Fruit fly (Drosophila melanogaster) whole organism, pupa: ENCODE results near the gene CG12502.

Source experiments
- CG10348 ChIP-seq: fragments of 200-800 bp; sonication (Bioruptor generic); IDR thresholded peaks from 2 replicates; pipeline ENCODE4 v1.3.6; 2022; ENCODE audit warnings: missing biosample characterization, missing genetic modification characterization
- CG12605 ChIP-seq: fragments of 200-800 bp; sonication (Bioruptor generic); IDR thresholded peaks from 2 replicates; pipeline ENCODE4 v1.3.6; 2022; ENCODE audit warnings: missing biosample characterization, missing genetic modification characterization
- CG13204 ChIP-seq: fragments of 200-800 bp; sonication (Bioruptor generic); optimal IDR thresholded peaks from 2 replicates; lab custom pipeline; 2018; ENCODE audit warnings: missing biosample characterization, mild to moderate bottlenecking, missing genetic modification characterization, moderate library complexity
- CG14655 ChIP-seq: fragments of 200-800 bp; sonication (Bioruptor generic); optimal IDR thresholded peaks from 3 replicates; lab custom pipeline; 2017; ENCODE audit warnings: mild to moderate bottlenecking, missing biosample characterization, missing genetic modification reagents, missing genetic modification characterization
- CG15710 ChIP-seq: fragments of 200-800 bp; sonication (Bioruptor generic); optimal IDR thresholded peaks from 2 replicates; lab custom pipeline; 2018; ENCODE audit warnings: missing biosample characterization, mild to moderate bottlenecking, missing genetic modification characterization, moderate library complexity
- CG17806 ChIP-seq: fragments of 200-800 bp; sonication (Bioruptor generic); optimal IDR thresholded peaks from 2 replicates; lab custom pipeline; 2018; ENCODE audit warnings: missing biosample characterization, mild to moderate bottlenecking, missing genetic modification characterization, moderate library complexity
- CG32121 ChIP-seq: fragments of 200-800 bp; sonication (Bioruptor generic); IDR thresholded peaks from 2 replicates; pipeline ENCODE4 v1.3.6; 2022; ENCODE audit warnings: missing biosample characterization, missing genetic modification characterization
- CG34367 ChIP-seq: fragments of 200-800 bp; sonication (Bioruptor generic); optimal IDR thresholded peaks from 2 replicates; lab custom pipeline; 2018; ENCODE audit warnings: missing biosample characterization, mild to moderate bottlenecking, missing genetic modification characterization
- CG4496 ChIP-seq: fragments of 200-800 bp; sonication (Bioruptor generic); IDR thresholded peaks from 3 replicates; pipeline ENCODE4 v1.3.6; 2022; ENCODE audit warnings: missing biosample characterization, missing genetic modification characterization
- CG8159 ChIP-seq: fragments of 200-800 bp; sonication (Bioruptor generic); optimal IDR thresholded peaks from 3 replicates; lab custom pipeline; 2018; ENCODE audit warnings: missing biosample characterization, mild to moderate bottlenecking, missing genetic modification characterization, moderate library complexity
- CG8301 ChIP-seq: fragments of 200-800 bp; sonication (Bioruptor generic); optimal IDR thresholded peaks from 2 replicates; lab custom pipeline; 2018; ENCODE audit warnings: missing biosample characterization, mild to moderate bottlenecking, missing genetic modification characterization
- CG9948 ChIP-seq: fragments of 200-800 bp; sonication (Bioruptor generic); optimal IDR thresholded peaks from 2 replicates; lab custom pipeline; 2018; ENCODE audit warnings: missing biosample characterization, mild to moderate bottlenecking, missing genetic modification characterization, moderate library complexity
- D1 ChIP-seq: fragments of 200-800 bp; sonication (Bioruptor generic); optimal IDR thresholded peaks from 2 replicates; lab custom pipeline; 2018; ENCODE audit warnings: missing biosample characterization, mild to moderate bottlenecking, missing genetic modification characterization, moderate library complexity
- EcR ChIP-seq: fragments of 200-800 bp; sonication (Bioruptor generic); optimal IDR thresholded peaks from 3 replicates; lab custom pipeline; 2019; ENCODE audit warnings: missing biosample characterization, missing genetic modification characterization, mild to moderate bottlenecking, moderate library complexity, missing genetic modification reagents
- Ets98B ChIP-seq: fragments of 200-800 bp; sonication (Bioruptor generic); IDR thresholded peaks from 2 replicates; pipeline ENCODE4 v1.3.6; 2022; ENCODE audit warnings: missing biosample characterization, missing genetic modification characterization
- Pif1A ChIP-seq: fragments of 200-800 bp; sonication (Bioruptor generic); optimal IDR thresholded peaks from 3 replicates; lab custom pipeline; 2016; ENCODE audit warnings: missing biosample characterization, missing genetic modification characterization
- Pif1B ChIP-seq: fragments of 200-800 bp; sonication (Bioruptor generic); optimal IDR thresholded peaks from 3 replicates; lab custom pipeline; 2016; ENCODE audit warnings: missing biosample characterization, missing genetic modification characterization
- Snoo ChIP-seq: fragments of 200-800 bp; sonication (Bioruptor generic); optimal IDR thresholded peaks from 3 replicates; lab custom pipeline; 2017; ENCODE audit warnings: missing biosample characterization, mild to moderate bottlenecking, missing genetic modification characterization, inconsistent platforms
- fd96Ca ChIP-seq: fragments of 200-800 bp; sonication (Bioruptor generic); IDR thresholded peaks from 3 replicates; pipeline ENCODE4 v1.3.6; 2022; ENCODE audit warnings: missing biosample characterization, missing genetic modification characterization
- gl ChIP-seq: fragments of 200-800 bp; sonication (Bioruptor generic); optimal IDR thresholded peaks from 2 replicates; lab custom pipeline; 2018; ENCODE audit warnings: missing biosample characterization, mild to moderate bottlenecking, missing genetic modification characterization
- rn ChIP-seq: fragments of 200-800 bp; sonication (Bioruptor generic); IDR thresholded peaks from 2 replicates; pipeline ENCODE4 v1.3.6; 2022; ENCODE audit warnings: missing biosample characterization, missing genetic modification characterization

The CG12502 gene

DNA sequence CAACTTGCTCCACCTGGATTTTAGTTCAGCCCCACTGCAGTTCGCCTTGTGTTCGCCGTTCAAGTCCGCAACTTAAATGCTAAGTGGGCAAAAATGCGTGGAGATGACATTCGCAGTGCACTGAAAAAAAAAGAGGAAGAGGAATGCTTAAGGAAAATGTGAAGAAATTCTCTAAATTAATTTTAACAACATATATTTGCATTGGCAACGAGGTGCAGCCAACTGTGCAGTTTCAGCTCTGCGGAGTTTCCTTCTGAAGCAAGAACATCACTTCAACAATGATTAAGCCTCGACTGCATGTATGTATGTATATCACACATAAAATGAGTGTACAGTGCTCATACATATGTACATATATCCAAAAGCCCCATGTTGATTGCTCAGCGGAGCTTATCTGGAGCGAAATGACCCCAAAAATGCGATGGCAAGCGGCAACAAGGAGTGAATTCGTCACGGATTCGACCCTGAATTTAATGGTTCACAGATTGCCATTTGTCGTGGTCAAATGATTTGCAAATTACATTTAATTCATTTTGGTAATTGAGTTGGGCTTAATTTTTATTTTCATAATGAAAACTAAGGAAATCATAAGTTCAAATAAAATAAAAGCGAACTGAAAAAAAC, 44.1 kb upstream of the CG12502 start:
- no peak for TF ChIP-seq Snoo
- no peak for TF ChIP-seq CG14655 (GFP tag; lab: Kevin White, UChicago)
- no peak for TF ChIP-seq D1 (tag; lab: Kevin White, UChicago)
- TF ChIP-seq gl (tag; lab: Kevin White, UChicago): no peak
- TF ChIP-seq CG12605 (GFP tag; lab: Robert Waterston, UW): no peak
- TF ChIP-seq CG10348: no peak
- TF ChIP-seq CG32121 (GFP tag; lab: Robert Waterston, UW): no peak
- TF ChIP-seq CG13204 (GFP tag; lab: Kevin White, UChicago): no peak
- TF ChIP-seq CG9948 (tag; lab: Kevin White, UChicago): peak; percentile 1
- no peak for TF ChIP-seq CG8159 (tag; lab: Kevin White, UChicago)
- TF ChIP-seq CG34367: no peak
- no peak for TF ChIP-seq CG17806 (tag; lab: Kevin White, UChicago)
- TF ChIP-seq Ets98B (GFP tag; lab: Robert Waterston, UW): peak; percentile 38
- TF ChIP-seq CG8301 (tag; lab: Kevin White, UChicago): no peak
- 0 out of 2 replicates have a peak, but pooled peaks have one; percentile 18 for TF ChIP-seq rn
- TF ChIP-seq CG4496 (GFP tag; lab: Robert Waterston, UW): peak; percentile 19; the same call in 1 of the 3 replicates
- no peak for TF ChIP-seq Pif1A
- no peak for TF ChIP-seq CG15710 (tag; lab: Kevin White, UChicago)
- TF ChIP-seq fd96Ca (GFP tag; lab: Robert Waterston, UW): peak; percentile 37; the same call in 1 of the 3 replicates
- no peak for TF ChIP-seq Pif1B
- TF ChIP-seq EcR: no peak

DNA sequence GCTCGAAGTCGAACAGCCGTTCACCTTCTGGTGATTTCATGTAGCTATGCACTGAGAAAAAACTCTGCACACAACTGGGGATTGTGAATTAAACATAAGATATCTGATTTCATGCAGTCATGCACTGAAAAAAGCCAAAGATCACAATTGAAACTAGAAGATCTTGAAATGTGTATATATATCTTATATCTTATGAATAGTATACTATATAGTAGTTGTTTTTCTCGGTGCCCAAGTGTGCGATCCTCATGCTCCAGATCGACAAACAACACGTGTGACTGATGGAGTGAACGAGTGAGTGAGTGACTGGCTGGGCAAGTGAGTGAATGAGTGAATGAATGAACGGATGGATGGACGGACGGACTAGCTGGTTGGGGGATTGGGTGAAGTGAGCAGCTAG, 43.2 kb upstream of the CG12502 start:
- no peak for TF ChIP-seq CG10348
- TF ChIP-seq CG15710 (tag; lab: Kevin White, UChicago): peak; percentile 71
- TF ChIP-seq Ets98B (GFP tag; lab: Robert Waterston, UW): peak; percentile 66
- peak; percentile 81; the same call in 2 of the 3 replicates for TF ChIP-seq fd96Ca (GFP tag; lab: Robert Waterston, UW)
- TF ChIP-seq Pif1B: peak; percentile 82
- TF ChIP-seq rn: peak; percentile 57
- TF ChIP-seq CG8159 (tag; lab: Kevin White, UChicago): peak; percentile 89
- peak; percentile 46; the same call in 1 of the 2 replicates for TF ChIP-seq CG32121 (GFP tag; lab: Robert Waterston, UW)
- peak; percentile 66 for TF ChIP-seq D1 (tag; lab: Kevin White, UChicago)
- peak; percentile 67 for TF ChIP-seq CG34367
- peak; percentile 75 for TF ChIP-seq EcR
- TF ChIP-seq gl (tag; lab: Kevin White, UChicago): peak; percentile 67
- TF ChIP-seq CG14655 (GFP tag; lab: Kevin White, UChicago): peak; percentile 85
- peak; percentile 69; the same call in 1 of the 2 replicates for TF ChIP-seq CG12605 (GFP tag; lab: Robert Waterston, UW)
- TF ChIP-seq CG8301 (tag; lab: Kevin White, UChicago): peak; percentile 76
- TF ChIP-seq CG9948 (tag; lab: Kevin White, UChicago): peak; percentile 83
- TF ChIP-seq CG4496 (GFP tag; lab: Robert Waterston, UW): peak; percentile 80
- peak; percentile 86 for TF ChIP-seq Snoo
- peak; percentile 90 for TF ChIP-seq CG17806 (tag; lab: Kevin White, UChicago)
- TF ChIP-seq Pif1A: peak; percentile 78
- TF ChIP-seq CG13204 (GFP tag; lab: Kevin White, UChicago): peak; percentile 11

DNA sequence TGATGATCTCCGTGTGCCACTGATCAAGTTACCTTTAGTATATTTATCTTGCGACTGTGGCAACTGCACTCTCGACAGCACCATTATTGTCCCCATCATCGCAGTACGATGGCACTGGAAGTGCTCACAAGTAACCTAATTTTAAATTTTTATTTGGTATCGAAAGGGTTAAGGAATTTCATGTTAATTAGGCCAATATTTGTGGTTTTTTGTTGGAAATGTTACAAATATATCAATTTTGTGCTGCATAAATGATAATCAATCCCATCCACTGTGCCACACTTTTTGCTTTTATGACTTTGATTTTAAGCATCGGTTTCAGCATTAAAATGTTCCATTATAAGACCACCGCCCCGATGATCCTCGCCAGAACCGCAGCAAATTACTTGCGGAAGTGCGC, 42.6 kb upstream of the CG12502 start:
- TF ChIP-seq CG8301 (tag; lab: Kevin White, UChicago): peak; percentile 61
- peak; percentile 70 for TF ChIP-seq CG14655 (GFP tag; lab: Kevin White, UChicago)
- TF ChIP-seq EcR: no peak
- peak; percentile 70 for TF ChIP-seq CG4496 (GFP tag; lab: Robert Waterston, UW)
- TF ChIP-seq fd96Ca (GFP tag; lab: Robert Waterston, UW): peak; percentile 61
- TF ChIP-seq CG13204 (GFP tag; lab: Kevin White, UChicago): no peak
- TF ChIP-seq Snoo: peak; percentile 67
- no peak for TF ChIP-seq CG10348
- TF ChIP-seq Pif1B: peak; percentile 70
- peak; percentile 78 for TF ChIP-seq CG17806 (tag; lab: Kevin White, UChicago)
- peak; percentile 64 for TF ChIP-seq CG34367
- TF ChIP-seq rn: no peak
- peak; percentile 82 for TF ChIP-seq CG8159 (tag; lab: Kevin White, UChicago)
- TF ChIP-seq D1 (tag; lab: Kevin White, UChicago): peak; percentile 53
- no peak for TF ChIP-seq Ets98B (GFP tag; lab: Robert Waterston, UW)
- TF ChIP-seq gl (tag; lab: Kevin White, UChicago): peak; percentile 56
- TF ChIP-seq CG12605 (GFP tag; lab: Robert Waterston, UW): 0 out of 2 replicates have a peak, but pooled peaks have one; percentile 45
- peak; percentile 61 for TF ChIP-seq Pif1A
- peak; percentile 70 for TF ChIP-seq CG9948 (tag; lab: Kevin White, UChicago)
- peak; percentile 77 for TF ChIP-seq CG15710 (tag; lab: Kevin White, UChicago)
- TF ChIP-seq CG32121 (GFP tag; lab: Robert Waterston, UW): no peak
- TF ChIP-seq, all 21 proteins: peak for 15

DNA sequence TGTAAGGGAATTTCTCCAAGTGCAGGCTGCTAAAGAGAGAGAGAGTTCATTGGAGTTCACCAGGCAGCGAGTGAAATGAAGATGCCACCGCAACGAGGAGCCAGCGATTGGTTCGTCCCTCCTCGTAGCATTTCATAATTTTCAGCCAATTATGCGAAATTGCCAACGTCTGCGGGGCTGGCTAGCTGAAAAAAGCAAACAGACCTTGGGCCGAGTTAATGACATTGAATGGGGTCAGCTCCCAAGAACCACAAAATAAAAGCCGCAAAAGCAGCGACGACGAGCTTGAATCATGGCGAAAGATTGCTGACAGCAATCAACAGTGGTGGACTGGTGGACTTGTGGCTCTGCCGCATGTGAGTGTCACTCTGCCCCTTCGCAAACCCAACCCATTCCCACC, 41.6 kb upstream of the CG12502 start:
- TF ChIP-seq Snoo (no peak), Ets98B (GFP tag; lab: Robert Waterston, UW) (no peak), rn (no peak), gl (tag; lab: Kevin White, UChicago) (no peak), Pif1A (no peak), EcR (peak; percentile 90), CG17806 (tag; lab: Kevin White, UChicago) (no peak)

DNA sequence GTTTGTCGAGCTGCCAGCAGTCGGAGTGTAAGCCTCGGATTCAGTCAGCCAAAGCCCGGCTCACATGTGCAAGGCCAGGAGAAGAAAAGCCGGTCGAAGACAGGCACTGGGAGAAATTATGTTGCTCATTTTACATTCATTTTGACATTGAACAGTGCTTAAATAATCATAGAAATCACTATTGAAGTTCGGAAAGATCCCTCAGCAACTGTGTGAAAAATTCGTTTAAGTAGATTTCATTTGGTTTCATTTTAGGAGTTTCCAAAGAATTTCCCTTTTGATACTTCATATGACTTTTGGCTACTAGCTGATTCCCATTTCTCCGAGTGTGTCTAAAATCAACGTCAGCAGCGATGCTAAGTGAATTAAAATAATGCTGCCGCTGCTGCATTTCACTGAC, 40.8 kb upstream of the CG12502 start:
- TF ChIP-seq CG8301 (tag; lab: Kevin White, UChicago) (peak; percentile 86), CG15710 (tag; lab: Kevin White, UChicago) (peak; percentile 61), CG13204 (GFP tag; lab: Kevin White, UChicago) (no peak), rn (peak; percentile 70), CG10348 (no peak), CG4496 (GFP tag; lab: Robert Waterston, UW) (peak; percentile 76), CG17806 (tag; lab: Kevin White, UChicago) (peak; percentile 57), Pif1A (peak; percentile 80), fd96Ca (GFP tag; lab: Robert Waterston, UW) (peak; percentile 81), CG14655 (GFP tag; lab: Kevin White, UChicago) (peak; percentile 87), gl (tag; lab: Kevin White, UChicago) (peak; percentile 58), Snoo (peak; percentile 62), CG12605 (GFP tag; lab: Robert Waterston, UW) (peak; percentile 70), D1 (tag; lab: Kevin White, UChicago) (no peak), CG9948 (tag; lab: Kevin White, UChicago) (peak; percentile 78), CG8159 (tag; lab: Kevin White, UChicago) (peak; percentile 45), CG34367 (peak; percentile 55), Ets98B (GFP tag; lab: Robert Waterston, UW) (peak; percentile 81), Pif1B (peak; percentile 73), EcR (no peak), CG32121 (GFP tag; lab: Robert Waterston, UW) (peak; percentile 58)
